Worm (Caenorhabditis elegans) whole organism, young adult: ENCODE measurements around the gene fbxb-91.

Experiments
- B0261.1 ChIP-seq: sonication (generic microtip); optimal IDR thresholded peaks from 2 replicates; lab custom pipeline; 2016; ENCODE audit warnings: mild to moderate bottlenecking, missing genetic modification characterization, moderate library complexity, missing compliant biosample characterization
- C17E4.6 ChIP-seq: fragments of 200-800 bp; sonication (Bioruptor generic); IDR thresholded peaks from 2 replicates; pipeline ENCODE4 v1.3.6; 2022; ENCODE audit warnings: missing genetic modification reagents, missing genetic modification characterization, missing compliant biosample characterization
- F10E7.11 ChIP-seq: sonication (generic microtip); optimal IDR thresholded peaks from 2 replicates; lab custom pipeline; 2017; ENCODE audit warnings: mild to moderate bottlenecking, missing genetic modification characterization, moderate library complexity, missing compliant biosample characterization
- F23B12.7 ChIP-seq: sonication (generic microtip); optimal IDR thresholded peaks from 2 replicates; lab custom pipeline; 2017; ENCODE audit warnings: missing genetic modification characterization, mild to moderate bottlenecking, missing compliant biosample characterization, antibody characterized with exemption, moderate library complexity; ENCODE audit not compliant: insufficient read depth
- F52B5.7 ChIP-seq: sonication (generic microtip); optimal IDR thresholded peaks from 2 replicates; lab custom pipeline; 2016; ENCODE audit warnings: mild to moderate bottlenecking, missing genetic modification characterization, missing compliant biosample characterization
- F57C9.4 ChIP-seq: sonication (generic microtip); optimal IDR thresholded peaks from 2 replicates; lab custom pipeline; 2017; ENCODE audit warnings: mild to moderate bottlenecking, missing genetic modification characterization, missing compliant biosample characterization
- T07F8.4 ChIP-seq: sonication (generic microtip); optimal IDR thresholded peaks from 2 replicates; lab custom pipeline; 2016; ENCODE audit warnings: mild to moderate bottlenecking, missing genetic modification characterization, moderate library complexity, missing compliant biosample characterization
- Y53F4B.3 ChIP-seq: fragments of 200-800 bp; sonication (Bioruptor generic); IDR thresholded peaks from 2 replicates; pipeline ENCODE4 v1.3.6; 2022; ENCODE audit warnings: missing genetic modification reagents, missing genetic modification characterization, missing compliant biosample characterization
- ZK185.1 ChIP-seq: sonication (generic microtip); optimal IDR thresholded peaks from 2 replicates; lab custom pipeline; 2016; ENCODE audit warnings: mild to moderate bottlenecking, missing genetic modification characterization, missing compliant biosample characterization; ENCODE audit not compliant: poor library complexity, severe bottlenecking
- aptf-2 ChIP-seq: fragments of 200-800 bp; sonication (Bioruptor generic); conservative IDR thresholded peaks from 2 replicates; pipeline ENCODE4 v1.3.6; 2022; ENCODE audit warnings: missing genetic modification reagents, missing genetic modification characterization, missing compliant biosample characterization
- chd-7 ChIP-seq: sonication (generic microtip); optimal IDR thresholded peaks from 2 replicates; lab custom pipeline; 2016; ENCODE audit warnings: mild to moderate bottlenecking, missing genetic modification characterization, moderate library complexity, missing compliant biosample characterization
- die-1 ChIP-seq: sonication (generic microtip); optimal IDR thresholded peaks from 2 replicates; lab custom pipeline; 2016; ENCODE audit warnings: missing genotype, mild to moderate bottlenecking, missing genetic modification characterization, missing compliant biosample characterization
- dox-1 ChIP-seq: fragments of 200-800 bp; sonication (Bioruptor generic); IDR thresholded peaks from 2 replicates; pipeline ENCODE4 v1.3.6; 2022; ENCODE audit warnings: missing genetic modification reagents, missing genetic modification characterization, missing compliant biosample characterization
- dpff-1 ChIP-seq: sonication (generic microtip); optimal IDR thresholded peaks from 2 replicates; lab custom pipeline; 2017; ENCODE audit warnings: mild to moderate bottlenecking, missing genetic modification characterization, missing compliant biosample characterization
- egl-44 ChIP-seq: fragments of 200-800 bp; sonication (Bioruptor generic); IDR thresholded peaks from 2 replicates; pipeline ENCODE4 v1.3.6; 2022; ENCODE audit warnings: missing genetic modification reagents, missing genetic modification characterization, missing compliant biosample characterization
- ets-4 ChIP-seq: fragments of 200-800 bp; sonication (Bioruptor generic); optimal IDR thresholded peaks from 2 replicates; lab custom pipeline; 2018; ENCODE audit warnings: mild to moderate bottlenecking, missing genetic modification characterization, missing compliant biosample characterization
- gei-17 ChIP-seq: fragments of 200-800 bp; sonication (Bioruptor generic); optimal IDR thresholded peaks from 2 replicates; lab custom pipeline; 2018; ENCODE audit warnings: mild to moderate bottlenecking, missing genetic modification characterization, missing compliant biosample characterization
- let-526 ChIP-seq: fragments of 200-800 bp; sonication (Bioruptor generic); IDR thresholded peaks from 2 replicates; pipeline ENCODE4 v1.3.6; 2022; ENCODE audit warnings: missing genetic modification reagents, missing genetic modification characterization, missing compliant biosample characterization
- let-607 ChIP-seq, 2 experiments: fragments of 200-800 bp in 1 of 2; sonication (Bioruptor generic) in 1 of 2; sonication (generic microtip) in 1 of 2; optimal IDR thresholded peaks; 2 replicates each; lab custom pipeline; 2016 to 2018; ENCODE audit warnings: mild to moderate bottlenecking in 2 of 2, missing compliant biosample characterization in 2 of 2, missing genetic modification characterization in 2 of 2, moderate library complexity in 2 of 2, missing genotype in 1 of 2
- lin-35 ChIP-seq, 3 experiments: fragments of 150-350 bp in 2 of 3; sonication (generic microtip) in 1 of 3; optimal IDR thresholded peaks; 2 replicates each; lab custom pipeline; 2014 to 2018; ENCODE audit warnings: missing biosample characterization in 3 of 3, missing genetic modification characterization in 3 of 3, missing genetic modification reagents in 3 of 3
- lin-40 ChIP-seq: sonication (generic microtip); optimal IDR thresholded peaks from 2 replicates; lab custom pipeline; 2016; ENCODE audit warnings: missing genetic modification characterization, mild to moderate bottlenecking, missing compliant biosample characterization, missing genotype, missing genetic modification reagents
- lin-54 ChIP-seq: fragments of 200-800 bp; sonication (Bioruptor generic); optimal IDR thresholded peaks from 2 replicates; lab custom pipeline; 2018; ENCODE audit warnings: mild to moderate bottlenecking, missing genetic modification characterization, missing compliant biosample characterization
- lsl-1 ChIP-seq: fragments of 200-800 bp; sonication (Bioruptor generic); optimal IDR thresholded peaks from 2 replicates; lab custom pipeline; 2018; ENCODE audit warnings: mild to moderate bottlenecking, missing genetic modification characterization, moderate library complexity, missing compliant biosample characterization
- madf-3 ChIP-seq: fragments of 200-800 bp; sonication (Bioruptor generic); IDR thresholded peaks from 2 replicates; pipeline ENCODE4 v1.3.6; 2022; ENCODE audit warnings: missing genetic modification reagents, missing genetic modification characterization, missing compliant biosample characterization
- nfya-2 ChIP-seq: fragments of 200-800 bp; sonication (Bioruptor generic); IDR thresholded peaks from 2 replicates; pipeline ENCODE4 v1.3.6; 2022; ENCODE audit warnings: missing genetic modification reagents, missing genetic modification characterization, missing compliant biosample characterization
- nhr-179 ChIP-seq: sonication (generic microtip); optimal IDR thresholded peaks from 2 replicates; lab custom pipeline; 2016; ENCODE audit warnings: mild to moderate bottlenecking, missing genetic modification characterization, missing compliant biosample characterization
- pha-4 ChIP-seq: fragments of 150-350 bp; sonication (generic microtip); optimal IDR thresholded peaks from 2 replicates; lab custom pipeline; 2014; ENCODE audit warnings: missing biosample characterization, missing genetic modification reagents, missing genetic modification characterization
- snpc-1.3 ChIP-seq: sonication (generic microtip); optimal IDR thresholded peaks from 2 replicates; lab custom pipeline; 2017; ENCODE audit warnings: missing genetic modification characterization, mild to moderate bottlenecking, missing compliant biosample characterization, antibody characterized with exemption, moderate library complexity, missing genotype, missing genetic modification reagents; ENCODE audit not compliant: insufficient read depth
- snpc-3.4 ChIP-seq: sonication (generic microtip); optimal IDR thresholded peaks from 2 replicates; lab custom pipeline; 2017; ENCODE audit warnings: missing genetic modification characterization, mild to moderate bottlenecking, missing compliant biosample characterization, antibody characterized with exemption, moderate library complexity, missing genotype, missing genetic modification reagents
- somi-1 ChIP-seq: fragments of 200-800 bp; sonication (Bioruptor generic); optimal IDR thresholded peaks from 2 replicates; lab custom pipeline; 2018; ENCODE audit warnings: mild to moderate bottlenecking, missing genetic modification characterization, missing compliant biosample characterization
- sptf-2 ChIP-seq: fragments of 200-800 bp; sonication (Bioruptor generic); optimal IDR thresholded peaks from 2 replicates; lab custom pipeline; 2018; ENCODE audit warnings: mild to moderate bottlenecking, missing genetic modification characterization, missing compliant biosample characterization
- unc-62 ChIP-seq: fragments of 150-350 bp; optimal IDR thresholded peaks from 2 replicates; lab custom pipeline; 2014; ENCODE audit warnings: missing biosample characterization, missing genetic modification reagents, missing genetic modification characterization
- xnd-1 ChIP-seq: sonication (generic microtip); optimal IDR thresholded peaks from 2 replicates; lab custom pipeline; 2016; ENCODE audit warnings: missing genotype, missing genetic modification reagents, missing genetic modification characterization, missing compliant biosample characterization
- zfh-2 ChIP-seq: fragments of 200-800 bp; sonication (Bioruptor generic); conservative IDR thresholded peaks from 2 replicates; pipeline ENCODE4 v1.3.6; 2022; ENCODE audit warnings: missing genetic modification reagents, missing genetic modification characterization, missing compliant biosample characterization

Gene fbxb-91

DNA sequence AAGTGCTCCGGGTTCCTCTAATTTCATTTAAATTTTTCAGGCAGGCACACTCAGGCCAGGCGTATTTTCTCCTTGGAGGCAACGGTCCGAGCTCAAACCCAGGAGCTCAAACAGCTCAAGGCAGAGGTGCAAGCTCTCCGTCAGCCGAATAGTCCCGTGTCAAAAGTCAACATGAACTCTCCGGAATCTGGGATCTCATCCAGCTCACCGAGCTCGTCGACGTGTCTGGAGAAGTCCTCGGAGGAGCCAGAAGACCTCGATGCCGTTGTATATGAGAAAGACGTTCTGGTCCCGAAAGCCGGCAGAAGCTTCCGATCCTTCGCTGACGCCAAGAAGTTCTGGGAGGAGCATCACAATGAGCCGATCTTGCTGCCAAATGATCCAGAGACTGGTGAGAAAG, 35.2 kb upstream of the fbxb-91 start:
- no peak for TF ChIP-seq F10E7.11
- TF ChIP-seq zfh-2 (GFP tag; lab: Robert Waterston, UW): peak; percentile 70

ce11 chrII:3785257-3785656, 34.7 kb upstream of the fbxb-91 start, which contains the start of gene T24E12.1:
TSS of gene T24E12.1 (plus strand) at chrII:3785557.
- TF ChIP-seq T07F8.4 (tag; lab: Kevin White, UChicago): no peak
- no peak for TF ChIP-seq pha-4 (tag; lab: Kevin White, UChicago)
- TF ChIP-seq C17E4.6 (GFP tag; lab: Robert Waterston, UW): no peak
- TF ChIP-seq F23B12.7 (tag; lab: Kevin White, UChicago): no peak
- TF ChIP-seq aptf-2 (GFP tag; lab: Robert Waterston, UW): peak; percentile 84; the same call in 1 of the 2 replicates
- TF ChIP-seq somi-1: no peak
- TF ChIP-seq snpc-1.3 (tag; lab: Kevin White, UChicago): no peak
- no peak for TF ChIP-seq Y53F4B.3 (GFP tag; lab: Robert Waterston, UW)

DNA sequence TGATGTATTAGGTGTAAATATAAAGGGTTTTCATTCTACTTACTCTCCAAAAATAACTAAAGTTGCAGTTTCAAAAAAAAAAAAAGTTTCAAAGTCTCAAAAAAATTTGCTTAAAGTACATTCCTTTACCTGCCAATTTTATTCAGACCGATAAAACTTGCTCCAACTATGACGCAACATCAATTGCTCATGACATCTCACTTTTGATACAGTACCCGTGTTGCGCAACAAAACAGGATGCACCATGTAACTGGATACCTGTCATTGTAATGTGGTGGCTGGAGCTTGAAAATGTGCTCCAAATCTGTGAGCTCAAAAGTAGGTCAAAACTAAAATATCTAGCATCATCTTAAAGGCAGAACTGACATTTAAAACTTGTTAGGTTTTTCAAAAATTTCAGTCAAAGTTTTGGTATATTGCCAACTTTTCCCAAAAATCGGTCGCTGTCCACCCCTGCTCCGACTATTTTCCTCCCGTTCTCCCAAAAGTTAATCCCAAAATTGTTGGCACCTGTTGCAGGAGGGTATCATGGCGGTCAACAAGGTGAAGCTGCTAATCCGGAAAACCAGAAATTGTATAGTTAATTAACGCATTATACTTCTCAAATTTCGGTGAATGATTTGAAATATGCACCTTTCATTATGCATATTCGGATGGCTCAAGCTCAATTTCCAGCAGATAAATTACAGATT, 31.9 kb upstream of the fbxb-91 start, which contains the start of gene T24E12.2:
TSS of gene T24E12.2 (plus strand) at position 642 of the 692 bp plus-strand sequence.
- TF ChIP-seq die-1 (tag; lab: Kevin White, UChicago) (no peak), snpc-3.4 (tag; lab: Kevin White, UChicago) (no peak), egl-44 (GFP tag; lab: Robert Waterston, UW) (no peak), chd-7 (tag; lab: Kevin White, UChicago) (no peak), nfya-2 (no peak), let-526 (no peak), gei-17 (no peak), dox-1 (GFP tag; lab: Robert Waterston, UW) (no peak), F52B5.7 (tag; lab: Kevin White, UChicago) (no peak), xnd-1 (no peak), lin-40 (tag; lab: Kevin White, UChicago) (no peak), lsl-1 (GFP tag; lab: Kevin White, UChicago) (no peak), B0261.1 (tag; lab: Kevin White, UChicago) (no peak), ZK185.1 (no peak), unc-62 (GFP tag; lab: Kevin White, UChicago) (no peak), let-607 (tag; optimal IDR thresholded peaks at IDR 0.05; lab: Kevin White, UChicago) (no peak), nhr-179 (tag; lab: Kevin White, UChicago) (no peak), lin-54 (no peak)

ce11 chrII:3781238-3781637, 30.7 kb upstream of the fbxb-91 start:
- TF ChIP-seq ets-4 (GFP tag; lab: Kevin White, UChicago): no peak
- TF ChIP-seq madf-3: no peak
- TF ChIP-seq sptf-2 (GFP tag; lab: Kevin White, UChicago): no peak
- TF ChIP-seq F57C9.4 (tag; lab: Kevin White, UChicago): no peak
- TF ChIP-seq dpff-1 (tag; lab: Kevin White, UChicago): no peak
- TF ChIP-seq lin-35 (GFP tag; optimal IDR thresholded peaks at IDR 0.05; lab: Kevin White, UChicago): no peak
